Fruit fly (Drosophila melanogaster) whole organism, pupa: ENCODE results near the gene CG33920.
A peak's percentile ranks its signal among the peaks of the same experiment; 100 is the strongest.

Source experiments
- CG10348 ChIP-seq: fragments of 200-800 bp; sonication (Bioruptor generic); IDR thresholded peaks from 2 replicates; pipeline ENCODE4 v1.3.6; 2022; ENCODE audit warnings: missing biosample characterization, missing genetic modification characterization
- CG12605 ChIP-seq: fragments of 200-800 bp; sonication (Bioruptor generic); IDR thresholded peaks from 2 replicates; pipeline ENCODE4 v1.3.6; 2022; ENCODE audit warnings: missing biosample characterization, missing genetic modification characterization
- CG13204 ChIP-seq: fragments of 200-800 bp; sonication (Bioruptor generic); optimal IDR thresholded peaks from 2 replicates; lab custom pipeline; 2018; ENCODE audit warnings: missing biosample characterization, mild to moderate bottlenecking, missing genetic modification characterization, moderate library complexity
- CG14655 ChIP-seq: fragments of 200-800 bp; sonication (Bioruptor generic); optimal IDR thresholded peaks from 3 replicates; lab custom pipeline; 2017; ENCODE audit warnings: mild to moderate bottlenecking, missing biosample characterization, missing genetic modification reagents, missing genetic modification characterization
- CG15710 ChIP-seq: fragments of 200-800 bp; sonication (Bioruptor generic); optimal IDR thresholded peaks from 2 replicates; lab custom pipeline; 2018; ENCODE audit warnings: missing biosample characterization, mild to moderate bottlenecking, missing genetic modification characterization, moderate library complexity
- CG17806 ChIP-seq: fragments of 200-800 bp; sonication (Bioruptor generic); optimal IDR thresholded peaks from 2 replicates; lab custom pipeline; 2018; ENCODE audit warnings: missing biosample characterization, mild to moderate bottlenecking, missing genetic modification characterization, moderate library complexity
- CG32121 ChIP-seq: fragments of 200-800 bp; sonication (Bioruptor generic); IDR thresholded peaks from 2 replicates; pipeline ENCODE4 v1.3.6; 2022; ENCODE audit warnings: missing biosample characterization, missing genetic modification characterization
- CG34367 ChIP-seq: fragments of 200-800 bp; sonication (Bioruptor generic); optimal IDR thresholded peaks from 2 replicates; lab custom pipeline; 2018; ENCODE audit warnings: missing biosample characterization, mild to moderate bottlenecking, missing genetic modification characterization
- CG4496 ChIP-seq: fragments of 200-800 bp; sonication (Bioruptor generic); IDR thresholded peaks from 3 replicates; pipeline ENCODE4 v1.3.6; 2022; ENCODE audit warnings: missing biosample characterization, missing genetic modification characterization
- CG8159 ChIP-seq: fragments of 200-800 bp; sonication (Bioruptor generic); optimal IDR thresholded peaks from 3 replicates; lab custom pipeline; 2018; ENCODE audit warnings: missing biosample characterization, mild to moderate bottlenecking, missing genetic modification characterization, moderate library complexity
- CG8301 ChIP-seq: fragments of 200-800 bp; sonication (Bioruptor generic); optimal IDR thresholded peaks from 2 replicates; lab custom pipeline; 2018; ENCODE audit warnings: missing biosample characterization, mild to moderate bottlenecking, missing genetic modification characterization
- CG9948 ChIP-seq: fragments of 200-800 bp; sonication (Bioruptor generic); optimal IDR thresholded peaks from 2 replicates; lab custom pipeline; 2018; ENCODE audit warnings: missing biosample characterization, mild to moderate bottlenecking, missing genetic modification characterization, moderate library complexity
- D1 ChIP-seq: fragments of 200-800 bp; sonication (Bioruptor generic); optimal IDR thresholded peaks from 2 replicates; lab custom pipeline; 2018; ENCODE audit warnings: missing biosample characterization, mild to moderate bottlenecking, missing genetic modification characterization, moderate library complexity
- EcR ChIP-seq: fragments of 200-800 bp; sonication (Bioruptor generic); optimal IDR thresholded peaks from 3 replicates; lab custom pipeline; 2019; ENCODE audit warnings: missing biosample characterization, missing genetic modification characterization, mild to moderate bottlenecking, moderate library complexity, missing genetic modification reagents
- Ets98B ChIP-seq: fragments of 200-800 bp; sonication (Bioruptor generic); IDR thresholded peaks from 2 replicates; pipeline ENCODE4 v1.3.6; 2022; ENCODE audit warnings: missing biosample characterization, missing genetic modification characterization
- Pif1A ChIP-seq: fragments of 200-800 bp; sonication (Bioruptor generic); optimal IDR thresholded peaks from 3 replicates; lab custom pipeline; 2016; ENCODE audit warnings: missing biosample characterization, missing genetic modification characterization
- Pif1B ChIP-seq: fragments of 200-800 bp; sonication (Bioruptor generic); optimal IDR thresholded peaks from 3 replicates; lab custom pipeline; 2016; ENCODE audit warnings: missing biosample characterization, missing genetic modification characterization
- Snoo ChIP-seq: fragments of 200-800 bp; sonication (Bioruptor generic); optimal IDR thresholded peaks from 3 replicates; lab custom pipeline; 2017; ENCODE audit warnings: missing biosample characterization, mild to moderate bottlenecking, missing genetic modification characterization, inconsistent platforms
- fd96Ca ChIP-seq: fragments of 200-800 bp; sonication (Bioruptor generic); IDR thresholded peaks from 3 replicates; pipeline ENCODE4 v1.3.6; 2022; ENCODE audit warnings: missing biosample characterization, missing genetic modification characterization
- gl ChIP-seq: fragments of 200-800 bp; sonication (Bioruptor generic); optimal IDR thresholded peaks from 2 replicates; lab custom pipeline; 2018; ENCODE audit warnings: missing biosample characterization, mild to moderate bottlenecking, missing genetic modification characterization
- rn ChIP-seq: fragments of 200-800 bp; sonication (Bioruptor generic); IDR thresholded peaks from 2 replicates; pipeline ENCODE4 v1.3.6; 2022; ENCODE audit warnings: missing biosample characterization, missing genetic modification characterization

Gene CG33920

DNA sequence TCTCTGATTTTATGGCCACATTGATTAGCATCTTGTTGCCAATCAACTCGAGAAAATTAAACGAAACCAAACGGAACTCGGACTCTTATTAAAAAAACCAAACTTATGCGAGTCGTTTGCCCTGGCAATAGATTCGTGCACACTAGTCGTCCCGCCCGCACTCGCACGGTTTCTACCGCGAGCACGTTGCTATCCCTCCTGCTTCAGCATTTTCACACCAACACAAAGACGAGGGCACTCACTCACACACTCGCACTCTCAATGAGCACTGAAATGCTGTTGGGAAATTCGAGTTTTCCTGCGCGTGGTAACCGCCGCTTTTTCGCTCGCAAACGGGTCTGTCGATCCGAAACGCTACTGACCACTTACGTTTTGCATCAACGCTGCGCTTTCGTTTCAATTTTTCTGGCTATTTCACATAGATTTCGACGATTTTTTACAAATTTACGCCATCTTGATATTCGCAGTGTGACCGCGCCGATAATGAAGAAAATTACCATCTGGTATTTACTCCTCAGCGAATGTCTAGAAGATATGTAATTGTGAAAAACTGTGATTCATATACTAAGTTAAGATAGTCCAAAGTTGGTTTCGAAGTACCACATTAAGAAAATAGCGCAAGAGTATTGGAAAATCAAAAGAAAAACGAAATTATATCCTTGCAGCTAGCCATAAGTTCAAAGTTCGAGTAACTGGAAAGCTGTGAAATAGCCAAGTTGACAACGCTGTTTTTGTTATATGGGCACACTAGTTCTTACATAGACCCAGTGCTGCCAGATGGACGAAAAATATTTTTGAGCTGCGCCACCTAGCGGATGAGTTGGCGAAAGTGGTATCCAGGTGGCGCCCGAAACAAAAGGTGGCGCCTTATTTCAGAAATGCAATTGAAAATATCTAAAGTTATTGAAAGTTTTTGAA, 16.1 kb upstream of the CG33920 start, which contains the start of gene dco:
dco (minus strand) TSS at position 503 of the 918 bp plus-strand sequence.
- TF ChIP-seq Ets98B (GFP tag; lab: Robert Waterston, UW): 0 out of 2 replicates have a peak, but pooled peaks have one; percentile 21
- TF ChIP-seq Pif1A: no peak
- peak; percentile 22 for TF ChIP-seq CG17806 (tag; lab: Kevin White, UChicago)
- peak; percentile 58 for TF ChIP-seq CG4496 (GFP tag; lab: Robert Waterston, UW)

DNA sequence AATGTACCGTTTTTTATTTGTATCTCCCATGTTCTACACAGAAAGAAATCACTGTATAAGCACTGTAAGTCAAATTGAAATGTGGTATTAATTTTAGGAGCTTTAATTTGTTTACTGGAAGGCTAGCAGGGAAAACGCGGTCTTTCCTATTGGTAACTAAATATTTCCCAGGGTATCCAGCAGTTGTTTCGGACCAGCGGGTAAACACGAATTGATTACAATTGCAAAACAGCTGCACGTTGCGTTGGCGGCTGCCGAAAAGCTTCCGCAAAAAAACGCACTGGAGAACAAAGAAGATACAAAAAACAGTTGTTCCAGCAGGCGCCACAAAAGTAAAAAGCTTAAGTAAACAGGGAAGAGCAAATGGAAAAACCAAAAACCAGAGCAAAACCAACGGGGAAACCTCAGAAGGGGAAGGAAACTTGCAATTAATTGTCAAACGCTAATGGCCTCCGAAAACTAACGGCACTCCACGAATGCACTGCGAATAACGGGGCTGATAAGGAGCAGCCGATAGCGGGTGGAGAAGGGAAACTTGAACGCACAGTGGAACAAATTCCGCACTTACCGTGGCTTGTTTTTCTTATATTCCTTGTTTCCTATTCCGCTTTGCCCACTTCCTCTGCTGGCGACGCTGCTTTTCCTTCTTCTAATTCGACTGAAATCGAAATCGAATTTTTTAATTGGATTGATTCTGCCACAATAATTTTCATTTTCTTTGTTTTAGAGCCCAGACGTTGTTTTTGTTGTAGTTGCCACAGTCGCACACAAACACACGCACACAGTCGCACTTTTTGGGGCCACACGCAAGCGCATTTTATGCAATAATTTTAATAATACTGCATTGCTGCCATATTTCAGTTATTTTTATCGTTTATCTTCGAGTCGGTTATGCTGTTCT, 15.2 kb upstream of the CG33920 start:
- no peak for TF ChIP-seq CG9948 (tag; lab: Kevin White, UChicago)
- TF ChIP-seq CG17806 (tag; lab: Kevin White, UChicago): peak; percentile 26
- TF ChIP-seq fd96Ca (GFP tag; lab: Robert Waterston, UW): peak; percentile 86
- TF ChIP-seq CG8159: peak; percentile 24
- TF ChIP-seq Ets98B (GFP tag; lab: Robert Waterston, UW): peak; percentile 75
- peak; percentile 60 for TF ChIP-seq CG14655 (GFP tag; lab: Kevin White, UChicago)
- TF ChIP-seq Pif1A: peak; percentile 38
- TF ChIP-seq CG4496 (GFP tag; lab: Robert Waterston, UW): peak; percentile 78
- TF ChIP-seq CG8301 (tag; lab: Kevin White, UChicago): peak; percentile 37
- no peak for TF ChIP-seq Snoo (tag; lab: Kevin White, UChicago)
- no peak for TF ChIP-seq CG34367 (tag; lab: Kevin White, UChicago)
- TF ChIP-seq rn (GFP tag; lab: Robert Waterston, UW): peak; percentile 33; the same call in 1 of the 2 replicates
- TF ChIP-seq CG12605: peak; percentile 70; the same call in 1 of the 2 replicates
- TF ChIP-seq CG32121 (GFP tag; lab: Robert Waterston, UW): peak; percentile 48; the same call in 1 of the 2 replicates

- TF ChIP-seq CG15710 (tag; lab: Kevin White, UChicago) (peak; percentile 86), CG9948 (tag; lab: Kevin White, UChicago) (peak; percentile 82), CG12605 (peak; percentile 56; the same call in 1 of the 2 replicates), fd96Ca (GFP tag; lab: Robert Waterston, UW) (no peak), Ets98B (GFP tag; lab: Robert Waterston, UW) (peak; percentile 83), CG8159 (peak; percentile 90), CG32121 (GFP tag; lab: Robert Waterston, UW) (peak; percentile 81), CG14655 (GFP tag; lab: Kevin White, UChicago) (peak; percentile 85), rn (GFP tag; lab: Robert Waterston, UW) (0 out of 2 replicates have a peak, but pooled peaks have one; percentile 56), Pif1B (GFP tag; lab: Kevin White, UChicago) (peak; percentile 78), D1 (tag; lab: Kevin White, UChicago) (peak; percentile 4), CG13204 (GFP tag; lab: Kevin White, UChicago) (no peak), CG10348 (GFP tag; lab: Robert Waterston, UW) (no peak), Snoo (tag; lab: Kevin White, UChicago) (peak; percentile 90), EcR (GFP tag; lab: Kevin White, UChicago) (no peak), CG17806 (tag; lab: Kevin White, UChicago) (peak; percentile 84), gl (tag; lab: Kevin White, UChicago) (peak; percentile 41), Pif1A (no peak), CG34367 (tag; lab: Kevin White, UChicago) (peak; percentile 70), CG8301 (tag; lab: Kevin White, UChicago) (peak; percentile 84), CG4496 (GFP tag; lab: Robert Waterston, UW) (peak; percentile 89; the same call in 2 of the 3 replicates)
Observed at dm6 chr3R:31059036-31059806, 14.3 kb upstream of the CG33920 start.

dm6 chr3R:31053784-31054221, 8.9 kb upstream of the CG33920 start, which contains the start of gene Chchd3:
Chchd3 (minus strand) TSS chr3R:31053915.
- TF ChIP-seq D1 (tag; lab: Kevin White, UChicago) (no peak), CG12605 (no peak), CG9948 (tag; lab: Kevin White, UChicago) (no peak), CG8159 (no peak), EcR (GFP tag; lab: Kevin White, UChicago) (no peak), fd96Ca (GFP tag; lab: Robert Waterston, UW) (no peak), CG32121 (GFP tag; lab: Robert Waterston, UW) (no peak), rn (GFP tag; lab: Robert Waterston, UW) (no peak), Ets98B (GFP tag; lab: Robert Waterston, UW) (no peak; the same call in 1 of the 2 replicates)
